Worm (Caenorhabditis elegans) whole organism, late embryonic: Measurements from ENCODE around the gene F48G7.5.

ENCODE experiments used
- K09A11.1 ChIP-seq: sonication (generic microtip); optimal IDR thresholded peaks from 2 replicates; lab custom pipeline; 2017; ENCODE audit warnings: antibody characterized with exemption, mild to moderate bottlenecking, missing genetic modification characterization, missing compliant biosample characterization; ENCODE audit not compliant: insufficient read depth
- ama-1 ChIP-seq: fragments of 150-350 bp; optimal IDR thresholded peaks from 2 replicates; lab custom pipeline; 2014
- ceh-30 ChIP-seq: fragments of 150-350 bp; optimal IDR thresholded peaks from 2 replicates; lab custom pipeline; 2014; ENCODE audit warnings: missing biosample characterization, missing genetic modification characterization
- ceh-31 ChIP-seq: sonication (generic microtip); optimal IDR thresholded peaks from 2 replicates; lab custom pipeline; 2016; ENCODE audit warnings: missing genetic modification characterization, missing compliant biosample characterization
- eyg-1 ChIP-seq: sonication (generic microtip); optimal IDR thresholded peaks from 2 replicates; lab custom pipeline; 2016; ENCODE audit warnings: missing genotype, missing genetic modification characterization, missing compliant biosample characterization
- fkh-10 ChIP-seq: fragments of 150-350 bp; optimal IDR thresholded peaks from 2 replicates; lab custom pipeline; 2014; ENCODE audit warnings: missing biosample characterization, missing genetic modification reagents, missing genetic modification characterization
- fkh-6 ChIP-seq: sonication (generic microtip); optimal IDR thresholded peaks from 2 replicates; lab custom pipeline; 2016; ENCODE audit warnings: missing genetic modification characterization, missing compliant biosample characterization
- madf-2 ChIP-seq: sonication (generic microtip); optimal IDR thresholded peaks from 2 replicates; lab custom pipeline; 2017; ENCODE audit warnings: missing genetic modification characterization, missing compliant biosample characterization
- nfya-1 ChIP-seq: sonication (generic microtip); optimal IDR thresholded peaks from 2 replicates; lab custom pipeline; 2017; ENCODE audit warnings: missing genetic modification characterization, mild to moderate bottlenecking, missing compliant biosample characterization, antibody characterized with exemption, moderate library complexity
- ref-2 ChIP-seq: sonication (generic microtip); optimal IDR thresholded peaks from 2 replicates; lab custom pipeline; 2016; ENCODE audit warnings: missing genetic modification characterization, missing compliant biosample characterization
- sox-2 ChIP-seq: fragments of 200-800 bp; sonication (Bioruptor generic); IDR thresholded peaks from 2 replicates; pipeline ENCODE4 v1.3.6; 2022; ENCODE audit warnings: missing genetic modification reagents, missing genetic modification characterization, missing compliant biosample characterization
- tbx-2 ChIP-seq: sonication (generic microtip); optimal IDR thresholded peaks from 2 replicates; lab custom pipeline; 2016; ENCODE audit warnings: missing genetic modification characterization, missing compliant biosample characterization
- unc-86 ChIP-seq: sonication (generic microtip); optimal IDR thresholded peaks from 2 replicates; lab custom pipeline; 2016; ENCODE audit warnings: missing genetic modification characterization, missing compliant biosample characterization
- ztf-16 ChIP-seq: sonication (generic microtip); optimal IDR thresholded peaks from 2 replicates; lab custom pipeline; 2017; ENCODE audit warnings: missing genetic modification characterization, missing compliant biosample characterization

ce11 chrV:592959-593358 is 29.8 kb downstream of the F48G7.5 start, which contains the start of gene ZK488.5:
- no peak for TF ChIP-seq nfya-1 (tag; lab: Kevin White, UChicago)
- no peak for TF ChIP-seq tbx-2 (tag; lab: Kevin White, UChicago)
- TF ChIP-seq eyg-1 (tag; lab: Kevin White, UChicago): no peak
- no peak for TF ChIP-seq ref-2 (tag; lab: Kevin White, UChicago)
- no peak for TF ChIP-seq fkh-10 (GFP tag; lab: Kevin White, UChicago)
- no peak for TF ChIP-seq unc-86 (tag; lab: Kevin White, UChicago)
- no peak for TF ChIP-seq fkh-6 (tag; lab: Kevin White, UChicago)
- no peak for TF ChIP-seq ama-1 (lab: Kevin White, UChicago)
- no peak for TF ChIP-seq ztf-16 (tag; lab: Kevin White, UChicago)
- TF ChIP-seq ceh-31 (tag; lab: Kevin White, UChicago): no peak
- no peak for TF ChIP-seq K09A11.1
- no peak for TF ChIP-seq sox-2 (GFP tag; lab: Robert Waterston, UW)
- no peak for TF ChIP-seq ceh-30 (tag; lab: Kevin White, UChicago)
- no peak for TF ChIP-seq madf-2 (tag; lab: Kevin White, UChicago)
